Worm (Caenorhabditis elegans) whole organism, young adult: Measurements from ENCODE around the gene Y66A7A.4.

ENCODE experiments used
- T07F8.4 ChIP-seq: sonication (generic microtip); optimal IDR thresholded peaks from 2 replicates; lab custom pipeline; 2016; ENCODE audit warnings: mild to moderate bottlenecking, missing genetic modification characterization, moderate library complexity, missing compliant biosample characterization
- Y95B8A.8 ChIP-seq: fragments of 200-800 bp; sonication (Bioruptor generic); IDR thresholded peaks from 2 replicates; pipeline ENCODE4 v1.3.6; 2022; ENCODE audit warnings: missing genetic modification reagents, missing genetic modification characterization, missing compliant biosample characterization
- ama-1 ChIP-seq, 3 experiments: fragments of 150-350 bp in 1 of 3; sonication (generic microtip) in 2 of 3; optimal IDR thresholded peaks; 2 replicates each; lab custom pipeline; 2014 to 2018; ENCODE audit warnings: missing biosample characterization in 2 of 3, missing genetic modification characterization in 2 of 3, missing genetic modification reagents in 2 of 3
- atf-7 ChIP-seq: sonication (generic microtip); optimal IDR thresholded peaks from 2 replicates; lab custom pipeline; 2017; ENCODE audit warnings: mild to moderate bottlenecking, missing genetic modification characterization, missing compliant biosample characterization
- dox-1 ChIP-seq: fragments of 200-800 bp; sonication (Bioruptor generic); IDR thresholded peaks from 2 replicates; pipeline ENCODE4 v1.3.6; 2022; ENCODE audit warnings: missing genetic modification reagents, missing genetic modification characterization, missing compliant biosample characterization

- TF ChIP-seq Y95B8A.8 (GFP tag; lab: Robert Waterston, UW) (no peak), atf-7 (tag; lab: Kevin White, UChicago) (no peak), dox-1 (GFP tag; lab: Robert Waterston, UW) (no peak), ama-1 (optimal IDR thresholded peaks at IDR 0.05; lab: Kevin White, UChicago) (no peak), ama-1 (GFP tag; optimal IDR thresholded peaks at IDR 0.05; lab: Kevin White, UChicago) (no peak), T07F8.4 (tag; lab: Kevin White, UChicago) (no peak)
These were observed 2.8 kb upstream of the Y66A7A.4 start, which contains the start of gene Y66D12A.30 for ce11 chrIII:11609568-11609967.
